Fruit fly (Drosophila melanogaster) whole organism, wandering third instar larva: Measurements from ENCODE around the gene CG32639.

Experiments used
- Dfd ChIP-seq: fragments of >200 bp; optimal IDR thresholded peaks from 2 replicates; lab custom pipeline; 2017; ENCODE audit warnings: missing biosample characterization, missing genetic modification characterization
- OdsH ChIP-seq: fragments of 200-800 bp; sonication (Bioruptor generic); optimal IDR thresholded peaks from 2 replicates; lab custom pipeline; 2016; ENCODE audit warnings: missing biosample characterization, mild to moderate bottlenecking, missing genetic modification characterization
- pan ChIP-seq: fragments of >200 bp; optimal IDR thresholded peaks from 2 replicates; lab custom pipeline; 2017
- psq ChIP-seq: fragments of 200-800 bp; sonication (Bioruptor generic); optimal IDR thresholded peaks from 3 replicates; lab custom pipeline; 2017; ENCODE audit warnings: missing biosample characterization, mild to moderate bottlenecking, missing genetic modification characterization, moderate library complexity

dm6 chrX:13254442-13254841 is 18.1 kb upstream of the CG32639 start:
- peak; percentile 7 for TF ChIP-seq psq (GFP tag; lab: Kevin White, UChicago)
- peak; percentile 55 for TF ChIP-seq OdsH (GFP tag; lab: Kevin White, UChicago)
- TF ChIP-seq Dfd = no peak
- TF ChIP-seq pan (lab: Kevin White, UChicago) = no peak
